Fruit fly (Drosophila melanogaster) whole organism, embryonic: ENCODE measurements around the gene CG7607.
A peak's percentile ranks its signal among the peaks of the same experiment; 100 is the strongest.

ENCODE experiments used
- Aef1 ChIP-seq: fragments of 200-800 bp; sonication (Bioruptor generic); IDR thresholded peaks from 3 replicates; pipeline ENCODE4 v1.3.6; 2022; ENCODE audit warnings: missing biosample characterization, missing genetic modification characterization
- Bgb ChIP-seq: fragments of 200-800 bp; sonication (Bioruptor generic); IDR thresholded peaks from 2 replicates; pipeline ENCODE4 v1.3.6; 2022; ENCODE audit warnings: missing biosample characterization, missing genetic modification characterization; ENCODE audit not compliant: partially characterized antibody
- Blimp-1 ChIP-seq: fragments of 200-800 bp; sonication (Bioruptor generic); optimal IDR thresholded peaks from 3 replicates; lab custom pipeline; 2018; ENCODE audit warnings: missing biosample characterization, missing genetic modification characterization, mild to moderate bottlenecking, moderate library complexity, missing genetic modification reagents
- Bteb2 ChIP-seq: fragments of 200-800 bp; sonication (Bioruptor generic); optimal IDR thresholded peaks from 2 replicates; lab custom pipeline; 2016; ENCODE audit warnings: missing biosample characterization, missing genetic modification characterization
- CG10209 ChIP-seq: fragments of 200-800 bp; sonication (Bioruptor generic); optimal IDR thresholded peaks from 3 replicates; lab custom pipeline; 2017; ENCODE audit warnings: missing biosample characterization, mild to moderate bottlenecking, missing genetic modification characterization, missing genetic modification reagents
- CG11085 ChIP-seq: fragments of 200-800 bp; sonication (Bioruptor generic); IDR thresholded peaks from 2 replicates; pipeline ENCODE4 v1.3.6; 2022; ENCODE audit warnings: missing biosample characterization, missing genetic modification characterization
- CG12236 ChIP-seq: fragments of 200-800 bp; sonication (Bioruptor generic); optimal IDR thresholded peaks from 2 replicates; lab custom pipeline; 2016; ENCODE audit warnings: missing biosample characterization, missing genetic modification characterization
- CG12659 ChIP-seq: fragments of 200-800 bp; sonication (Bioruptor generic); optimal IDR thresholded peaks from 3 replicates; lab custom pipeline; 2017; ENCODE audit warnings: mild to moderate bottlenecking, missing biosample characterization, missing genetic modification reagents, missing genetic modification characterization
- CG13123 ChIP-seq: fragments of 200-800 bp; sonication (Bioruptor generic); optimal IDR thresholded peaks from 2 replicates; lab custom pipeline; 2016; ENCODE audit warnings: missing biosample characterization, missing genetic modification characterization
- CG14965 ChIP-seq: fragments of 200-800 bp; sonication (Bioruptor generic); optimal IDR thresholded peaks from 2 replicates; lab custom pipeline; 2016; ENCODE audit warnings: missing biosample characterization, missing genetic modification characterization, borderline replicate concordance
- CG15479 ChIP-seq: fragments of 200-800 bp; sonication (Bioruptor generic); optimal IDR thresholded peaks from 3 replicates; lab custom pipeline; 2019; ENCODE audit warnings: missing biosample characterization, mild to moderate bottlenecking, missing genetic modification characterization, moderate library complexity
- CG17385 ChIP-seq: fragments of 200-800 bp; sonication (Bioruptor generic); optimal IDR thresholded peaks from 3 replicates; lab custom pipeline; 2018; ENCODE audit warnings: missing biosample characterization, mild to moderate bottlenecking, missing genetic modification characterization
- CG2199 ChIP-seq: fragments of 200-800 bp; sonication (Bioruptor generic); IDR thresholded peaks from 3 replicates; pipeline ENCODE4 v1.3.6; 2022; ENCODE audit warnings: missing biosample characterization, missing genetic modification characterization
- CG3281 ChIP-seq: fragments of 200-800 bp; sonication (Bioruptor generic); optimal IDR thresholded peaks from 3 replicates; lab custom pipeline; 2017; ENCODE audit warnings: missing biosample characterization, mild to moderate bottlenecking, missing genetic modification characterization
- CG43689 ChIP-seq: fragments of 200-800 bp; sonication (Bioruptor generic); IDR thresholded peaks from 2 replicates; pipeline ENCODE4 v1.3.6; 2022; ENCODE audit warnings: missing biosample characterization, missing genetic modification characterization
- CG4820 ChIP-seq: fragments of 200-800 bp; sonication (Bioruptor generic); optimal IDR thresholded peaks from 3 replicates; lab custom pipeline; 2016; ENCODE audit warnings: missing biosample characterization, missing genetic modification characterization
- CG5953 ChIP-seq: fragments of 200-800 bp; sonication (Bioruptor generic); IDR thresholded peaks from 2 replicates; pipeline ENCODE4 v1.3.6; 2022; ENCODE audit warnings: missing biosample characterization, missing genetic modification characterization
- CG6254 ChIP-seq: fragments of 200-800 bp; sonication (Bioruptor generic); optimal IDR thresholded peaks from 3 replicates; lab custom pipeline; 2017; ENCODE audit warnings: mild to moderate bottlenecking, missing biosample characterization, missing genetic modification reagents, missing genetic modification characterization
- CG6272 ChIP-seq: fragments of 200-800 bp; sonication (Bioruptor generic); IDR thresholded peaks from 2 replicates; pipeline ENCODE4 v1.3.6; 2022; ENCODE audit warnings: missing biosample characterization, missing genetic modification characterization
- CG7357 ChIP-seq: fragments of 200-800 bp; sonication (Bioruptor generic); IDR thresholded peaks from 3 replicates; pipeline ENCODE4 v1.3.6; 2022; ENCODE audit warnings: missing biosample characterization, missing genetic modification characterization
- CG8281 ChIP-seq: fragments of 200-800 bp; sonication (Bioruptor generic); optimal IDR thresholded peaks from 2 replicates; lab custom pipeline; 2018; ENCODE audit warnings: missing biosample characterization, mild to moderate bottlenecking, missing genetic modification characterization, moderate library complexity
- CG9609 ChIP-seq: fragments of 200-800 bp; sonication (Bioruptor generic); optimal IDR thresholded peaks from 3 replicates; lab custom pipeline; 2016; ENCODE audit warnings: missing biosample characterization, missing genetic modification characterization
- Dbx ChIP-seq: fragments of 200-800 bp; sonication (Bioruptor generic); IDR thresholded peaks from 3 replicates; pipeline ENCODE4 v1.3.6; 2022; ENCODE audit warnings: missing biosample characterization, missing genetic modification characterization
- Jarid2 ChIP-seq: fragments of 200-800 bp; sonication (Bioruptor generic); optimal IDR thresholded peaks from 3 replicates; lab custom pipeline; 2017; ENCODE audit warnings: mild to moderate bottlenecking, missing biosample characterization, missing genetic modification reagents, missing genetic modification characterization
- Meics ChIP-seq: fragments of 200-800 bp; sonication (Bioruptor generic); optimal IDR thresholded peaks from 2 replicates; lab custom pipeline; 2017; ENCODE audit warnings: missing biosample characterization, mild to moderate bottlenecking, missing genetic modification characterization
- Neu2 ChIP-seq: fragments of 200-800 bp; sonication (Bioruptor generic); optimal IDR thresholded peaks from 3 replicates; lab custom pipeline; 2016; ENCODE audit warnings: missing biosample characterization, missing genetic modification characterization, borderline replicate concordance
- PHDP ChIP-seq: fragments of 200-800 bp; sonication (Bioruptor generic); optimal IDR thresholded peaks from 3 replicates; lab custom pipeline; 2018; ENCODE audit warnings: missing biosample characterization, mild to moderate bottlenecking, missing genetic modification characterization, moderate library complexity
- Sin3A ChIP-seq: fragments of >200 bp; optimal IDR thresholded peaks from 2 replicates; lab custom pipeline; 2018
- Sox100B ChIP-seq: fragments of 200-800 bp; sonication (Bioruptor generic); optimal IDR thresholded peaks from 3 replicates; lab custom pipeline; 2018; ENCODE audit warnings: missing biosample characterization, mild to moderate bottlenecking, missing genetic modification characterization
- abd-A ChIP-seq: fragments of 200-800 bp; sonication (Bioruptor generic); optimal IDR thresholded peaks from 3 replicates; lab custom pipeline; 2019; ENCODE audit warnings: missing biosample characterization, mild to moderate bottlenecking, missing genetic modification characterization, moderate library complexity
- amos ChIP-seq: fragments of 200-800 bp; sonication (Bioruptor generic); IDR thresholded peaks from 2 replicates; pipeline ENCODE4 v1.3.6; 2022; ENCODE audit warnings: missing biosample characterization, missing genetic modification characterization; ENCODE audit not compliant: partially characterized antibody
- ase ChIP-seq: fragments of 200-800 bp; sonication (Bioruptor generic); IDR thresholded peaks from 3 replicates; pipeline ENCODE4 v1.3.6; 2022; ENCODE audit warnings: missing biosample characterization, missing genetic modification characterization
- bigmax ChIP-seq: fragments of 200-800 bp; sonication (Bioruptor generic); optimal IDR thresholded peaks from 2 replicates; lab custom pipeline; 2018; ENCODE audit warnings: missing biosample characterization, mild to moderate bottlenecking, missing genetic modification characterization
- cad ChIP-seq: fragments of >200 bp; optimal IDR thresholded peaks from 2 replicates; lab custom pipeline; 2017; ENCODE audit warnings: missing biosample characterization, missing genetic modification characterization
- caup ChIP-seq: fragments of 200-800 bp; sonication (Bioruptor generic); optimal IDR thresholded peaks from 3 replicates; lab custom pipeline; 2017; ENCODE audit warnings: missing biosample characterization, mild to moderate bottlenecking, missing genetic modification characterization, moderate library complexity; ENCODE audit not compliant: severe bottlenecking
- dimm ChIP-seq: fragments of 200-800 bp; sonication (Bioruptor generic); IDR thresholded peaks from 2 replicates; pipeline ENCODE4 v1.3.6; 2022; ENCODE audit warnings: missing biosample characterization, missing genetic modification characterization
- exex ChIP-seq: fragments of 200-800 bp; sonication (Bioruptor generic); optimal IDR thresholded peaks from 4 replicates; lab custom pipeline; 2018; ENCODE audit warnings: missing biosample characterization, mild to moderate bottlenecking, missing genetic modification characterization, moderate library complexity
- eyg ChIP-seq: fragments of 200-800 bp; sonication (Bioruptor generic); optimal IDR thresholded peaks from 3 replicates; lab custom pipeline; 2016; ENCODE audit warnings: missing biosample characterization, missing genetic modification characterization
- fd64A ChIP-seq: fragments of 200-800 bp; sonication (Bioruptor generic); optimal IDR thresholded peaks from 3 replicates; lab custom pipeline; 2018; ENCODE audit warnings: missing biosample characterization, mild to moderate bottlenecking, missing genetic modification characterization
- fd96Cb ChIP-seq: fragments of 200-800 bp; sonication (Bioruptor generic); optimal IDR thresholded peaks from 2 replicates; lab custom pipeline; 2018; ENCODE audit warnings: missing biosample characterization, mild to moderate bottlenecking, missing genetic modification characterization, moderate library complexity
- fru ChIP-seq: fragments of >200 bp; optimal IDR thresholded peaks from 2 replicates; lab custom pipeline; 2017
- gfzf ChIP-seq: fragments of 200-800 bp; sonication (Bioruptor generic); optimal IDR thresholded peaks from 2 replicates; lab custom pipeline; 2016; ENCODE audit warnings: missing biosample characterization, mild to moderate bottlenecking, missing genetic modification characterization, moderate library complexity
- gsb-n ChIP-seq: fragments of 200-800 bp; sonication (Bioruptor generic); optimal IDR thresholded peaks from 3 replicates; lab custom pipeline; 2018; ENCODE audit warnings: missing biosample characterization, mild to moderate bottlenecking, missing genetic modification characterization
- her ChIP-seq: fragments of 200-800 bp; sonication (Bioruptor generic); optimal IDR thresholded peaks from 2 replicates; lab custom pipeline; 2016; ENCODE audit warnings: missing biosample characterization, missing genetic modification characterization
- hth ChIP-seq: fragments of >200 bp; optimal IDR thresholded peaks from 2 replicates; lab custom pipeline; 2017; ENCODE audit warnings: inconsistent platforms
- ind ChIP-seq: fragments of 200-800 bp; sonication (Bioruptor generic); optimal IDR thresholded peaks from 3 replicates; lab custom pipeline; 2016; ENCODE audit warnings: missing biosample characterization, missing genetic modification characterization
- mirr ChIP-seq: fragments of 200-800 bp; sonication (Bioruptor generic); optimal IDR thresholded peaks from 3 replicates; lab custom pipeline; 2018; ENCODE audit warnings: missing biosample characterization, mild to moderate bottlenecking, missing genetic modification characterization
- nerfin-1 ChIP-seq: fragments of 200-800 bp; sonication (Bioruptor generic); optimal IDR thresholded peaks from 3 replicates; lab custom pipeline; 2019; ENCODE audit warnings: missing biosample characterization, mild to moderate bottlenecking, missing genetic modification characterization, moderate library complexity
- sens-2 ChIP-seq: fragments of 200-800 bp; sonication (Bioruptor generic); IDR thresholded peaks from 2 replicates; pipeline ENCODE4 v1.3.6; 2022; ENCODE audit warnings: missing biosample characterization, missing genetic modification characterization
- seq ChIP-seq: fragments of 200-800 bp; sonication (Bioruptor generic); IDR thresholded peaks from 2 replicates; pipeline ENCODE4 v1.3.6; 2022; ENCODE audit warnings: missing biosample characterization, missing genetic modification characterization
- twi ChIP-seq: fragments of 200-800 bp; optimal IDR thresholded peaks from 2 replicates; lab custom pipeline; 2019; ENCODE audit warnings: missing biosample characterization, mild to moderate bottlenecking, missing genetic modification characterization, moderate library complexity
- vfl ChIP-seq: fragments of 200-800 bp; sonication (Bioruptor generic); optimal IDR thresholded peaks from 2 replicates; lab custom pipeline; 2016; ENCODE audit warnings: missing biosample characterization, missing genetic modification characterization
- zen ChIP-seq: fragments of 200-800 bp; sonication (Bioruptor generic); optimal IDR thresholded peaks from 3 replicates; lab custom pipeline; 2018; ENCODE audit warnings: missing biosample characterization, mild to moderate bottlenecking, missing genetic modification characterization, moderate library complexity

CG7607 gene

dm6 chr3L:11243292-11243670 is 43.9 kb downstream of the CG7607 start:
- no peak for TF ChIP-seq eyg
- TF ChIP-seq CG6254: no peak
- no peak for TF ChIP-seq ase (GFP tag; lab: Robert Waterston, UW)
- 0 out of 3 replicates have a peak, but pooled peaks have one; percentile 37 for TF ChIP-seq CG2199 (GFP tag; lab: Robert Waterston, UW)
- TF ChIP-seq CG14965 (GFP tag; lab: Kevin White, UChicago): no peak
- TF ChIP-seq CG7357 (GFP tag; lab: Robert Waterston, UW): no peak
- TF ChIP-seq fd64A (GFP tag; lab: Kevin White, UChicago): no peak
- no peak for TF ChIP-seq Jarid2
- no peak for TF ChIP-seq Bteb2
- TF ChIP-seq CG5953 (GFP tag; lab: Robert Waterston, UW): no peak
- TF ChIP-seq ind (GFP tag; lab: Kevin White, UChicago): no peak
- no peak for TF ChIP-seq PHDP (tag; lab: Kevin White, UChicago)
- TF ChIP-seq dimm (GFP tag; lab: Robert Waterston, UW): no peak
- TF ChIP-seq Bgb (GFP tag; lab: Robert Waterston, UW): no peak
- no peak for TF ChIP-seq CG9609
- no peak for TF ChIP-seq seq
- TF ChIP-seq CG10209 (GFP tag; lab: Kevin White, UChicago): no peak
- no peak for TF ChIP-seq Meics
- TF ChIP-seq Blimp-1 (GFP tag; lab: Kevin White, UChicago): no peak
- no peak for TF ChIP-seq nerfin-1
- no peak for TF ChIP-seq Neu2 (GFP tag; lab: Kevin White, UChicago)
- no peak for TF ChIP-seq Sin3A (lab: Kevin White, UChicago)
- TF ChIP-seq twi: peak; percentile 30
- TF ChIP-seq exex (tag; lab: Kevin White, UChicago): no peak
- no peak for TF ChIP-seq fd96Cb
- TF ChIP-seq caup (GFP tag; lab: Kevin White, UChicago): no peak
- TF ChIP-seq CG17385: no peak
- no peak for TF ChIP-seq Dbx (GFP tag; lab: Robert Waterston, UW)
- no peak for TF ChIP-seq amos (GFP tag; lab: Robert Waterston, UW)
- TF ChIP-seq CG11085 (GFP tag; lab: Robert Waterston, UW): no peak
- TF ChIP-seq CG13123 (GFP tag; lab: Kevin White, UChicago): no peak
- peak; percentile 93 for TF ChIP-seq zen (tag; lab: Kevin White, UChicago)
- no peak for TF ChIP-seq fru (lab: Kevin White, UChicago)
- TF ChIP-seq gsb-n (tag; lab: Kevin White, UChicago): no peak
- TF ChIP-seq vfl (GFP tag; lab: Kevin White, UChicago): peak; percentile 3
- TF ChIP-seq cad (GFP tag; lab: Kevin White, UChicago): peak; percentile 37
- no peak for TF ChIP-seq CG12236 (GFP tag; lab: Kevin White, UChicago)
- TF ChIP-seq CG3281 (GFP tag; lab: Kevin White, UChicago): no peak
- no peak for TF ChIP-seq mirr (GFP tag; lab: Kevin White, UChicago)
- no peak for TF ChIP-seq her (GFP tag; lab: Kevin White, UChicago)
- TF ChIP-seq hth: peak; percentile 12
- TF ChIP-seq sens-2: no peak
- TF ChIP-seq CG8281 (tag; lab: Kevin White, UChicago): no peak
- TF ChIP-seq abd-A: no peak
- TF ChIP-seq CG6272 (GFP tag; lab: Robert Waterston, UW): no peak
- no peak for TF ChIP-seq CG4820 (GFP tag; lab: Kevin White, UChicago)
- TF ChIP-seq CG12659 (GFP tag; lab: Kevin White, UChicago): no peak
- TF ChIP-seq Sox100B (GFP tag; lab: Kevin White, UChicago): no peak
- no peak for TF ChIP-seq bigmax (GFP tag; lab: Kevin White, UChicago)
- TF ChIP-seq CG43689 (GFP tag; lab: Robert Waterston, UW): no peak
- TF ChIP-seq Aef1 (GFP tag; lab: Robert Waterston, UW): no peak
- peak; percentile 53 for TF ChIP-seq CG15479 (GFP tag; lab: Kevin White, UChicago)
- no peak for TF ChIP-seq gfzf (GFP tag; lab: Kevin White, UChicago)
